Worm (Caenorhabditis elegans) whole organism, young adult: ENCODE results near the gene met-2.
A peak's percentile ranks its signal among the peaks of the same experiment; 100 is the strongest.

Source experiments
- B0035.1 ChIP-seq: sonication (generic microtip); optimal IDR thresholded peaks from 2 replicates; lab custom pipeline; 2016; ENCODE audit warnings: missing genetic modification characterization, mild to moderate bottlenecking, missing compliant biosample characterization, missing genotype, missing genetic modification reagents
- F22D6.2 ChIP-seq: sonication (generic microtip); optimal IDR thresholded peaks from 2 replicates; lab custom pipeline; 2016; ENCODE audit warnings: mild to moderate bottlenecking, missing genetic modification characterization, missing compliant biosample characterization
- F39B2.1 ChIP-seq: fragments of 200-800 bp; sonication (Bioruptor generic); IDR thresholded peaks from 2 replicates; pipeline ENCODE4 v1.3.6; 2022; ENCODE audit warnings: missing genetic modification reagents, missing genetic modification characterization, missing compliant biosample characterization
- K12H6.12 ChIP-seq: fragments of 200-800 bp; sonication (Bioruptor generic); optimal IDR thresholded peaks from 2 replicates; lab custom pipeline; 2018; ENCODE audit warnings: mild to moderate bottlenecking, missing genetic modification characterization, missing compliant biosample characterization
- T07F8.4 ChIP-seq: sonication (generic microtip); optimal IDR thresholded peaks from 2 replicates; lab custom pipeline; 2016; ENCODE audit warnings: mild to moderate bottlenecking, missing genetic modification characterization, moderate library complexity, missing compliant biosample characterization
- akir-1 ChIP-seq: fragments of 200-800 bp; sonication (Bioruptor generic); optimal IDR thresholded peaks from 2 replicates; lab custom pipeline; 2018; ENCODE audit warnings: mild to moderate bottlenecking, missing genetic modification characterization, moderate library complexity, missing compliant biosample characterization
- aptf-3 ChIP-seq: fragments of 200-800 bp; sonication (Bioruptor generic); IDR thresholded peaks from 2 replicates; pipeline ENCODE4 v1.3.6; 2022; ENCODE audit warnings: missing genetic modification characterization, missing compliant biosample characterization
- atf-7 ChIP-seq: sonication (generic microtip); optimal IDR thresholded peaks from 2 replicates; lab custom pipeline; 2017; ENCODE audit warnings: mild to moderate bottlenecking, missing genetic modification characterization, missing compliant biosample characterization
- attf-5 ChIP-seq: fragments of 200-800 bp; sonication (Bioruptor generic); optimal IDR thresholded peaks from 2 replicates; lab custom pipeline; 2018; ENCODE audit warnings: mild to moderate bottlenecking, missing genetic modification characterization, missing compliant biosample characterization
- bed-1 ChIP-seq: fragments of 200-800 bp; sonication (Bioruptor generic); IDR thresholded peaks from 2 replicates; pipeline ENCODE4 v1.3.6; 2022; ENCODE audit warnings: missing genetic modification reagents, missing genetic modification characterization, missing compliant biosample characterization
- cebp-1 ChIP-seq, 2 experiments: fragments of 200-800 bp in 1 of 2; sonication (Bioruptor generic) in 1 of 2; sonication (generic microtip) in 1 of 2; IDR thresholded peaks in 1 of 2; optimal IDR thresholded peaks in 1 of 2; 2 replicates each; pipeline versions ENCODE4 v1.3.6 to Lab custom; 2017 to 2022; ENCODE audit warnings: missing compliant biosample characterization in 2 of 2, missing genetic modification characterization in 2 of 2, mild to moderate bottlenecking in 1 of 2, missing genetic modification reagents in 1 of 2, moderate library complexity in 1 of 2
- ceh-100 ChIP-seq: fragments of 200-800 bp; sonication (Bioruptor generic); IDR thresholded peaks from 2 replicates; pipeline ENCODE4 v1.3.6; 2022; ENCODE audit warnings: missing genetic modification reagents, missing genetic modification characterization, missing compliant biosample characterization
- ceh-58 ChIP-seq: fragments of 200-800 bp; sonication (Bioruptor generic); IDR thresholded peaks from 2 replicates; pipeline ENCODE4 v1.3.6; 2022; ENCODE audit warnings: missing genetic modification characterization, missing compliant biosample characterization
- ceh-91 ChIP-seq: fragments of 200-800 bp; sonication (Bioruptor generic); IDR thresholded peaks from 2 replicates; pipeline ENCODE4 v1.3.6; 2022; ENCODE audit warnings: missing genetic modification reagents, missing genetic modification characterization, missing compliant biosample characterization
- chd-7 ChIP-seq: sonication (generic microtip); optimal IDR thresholded peaks from 2 replicates; lab custom pipeline; 2016; ENCODE audit warnings: mild to moderate bottlenecking, missing genetic modification characterization, moderate library complexity, missing compliant biosample characterization
- die-1 ChIP-seq: sonication (generic microtip); optimal IDR thresholded peaks from 2 replicates; lab custom pipeline; 2016; ENCODE audit warnings: missing genotype, mild to moderate bottlenecking, missing genetic modification characterization, missing compliant biosample characterization
- egrh-3 ChIP-seq: fragments of 200-800 bp; sonication (Bioruptor generic); IDR thresholded peaks from 2 replicates; pipeline ENCODE4 v1.3.6; 2022; ENCODE audit warnings: missing genetic modification reagents, missing genetic modification characterization, missing compliant biosample characterization
- ekl-4 ChIP-seq: fragments of 200-800 bp; sonication (Bioruptor generic); IDR thresholded peaks from 2 replicates; pipeline ENCODE4 v1.3.6; 2022; ENCODE audit warnings: missing genetic modification reagents, missing genetic modification characterization, missing compliant biosample characterization
- ets-4 ChIP-seq: fragments of 200-800 bp; sonication (Bioruptor generic); optimal IDR thresholded peaks from 2 replicates; lab custom pipeline; 2018; ENCODE audit warnings: mild to moderate bottlenecking, missing genetic modification characterization, missing compliant biosample characterization
- hlh-26 ChIP-seq: fragments of 200-800 bp; sonication (Bioruptor generic); conservative IDR thresholded peaks from 2 replicates; pipeline ENCODE4 v1.3.6; 2022; ENCODE audit warnings: missing genetic modification reagents, missing genetic modification characterization, missing compliant biosample characterization
- let-526 ChIP-seq: fragments of 200-800 bp; sonication (Bioruptor generic); IDR thresholded peaks from 2 replicates; pipeline ENCODE4 v1.3.6; 2022; ENCODE audit warnings: missing genetic modification reagents, missing genetic modification characterization, missing compliant biosample characterization
- lin-40 ChIP-seq: sonication (generic microtip); optimal IDR thresholded peaks from 2 replicates; lab custom pipeline; 2016; ENCODE audit warnings: missing genetic modification characterization, mild to moderate bottlenecking, missing compliant biosample characterization, missing genotype, missing genetic modification reagents
- madf-10 ChIP-seq: sonication (generic microtip); optimal IDR thresholded peaks from 2 replicates; lab custom pipeline; 2016; ENCODE audit warnings: mild to moderate bottlenecking, missing genetic modification characterization, missing compliant biosample characterization
- madf-6 ChIP-seq: fragments of 200-800 bp; sonication (Bioruptor generic); IDR thresholded peaks from 2 replicates; pipeline ENCODE4 v1.3.6; 2022; ENCODE audit warnings: missing genetic modification reagents, missing genetic modification characterization, missing compliant biosample characterization
- nfyb-1 ChIP-seq: fragments of 200-800 bp; sonication (Bioruptor generic); IDR thresholded peaks from 2 replicates; pipeline ENCODE4 v1.3.6; 2022; ENCODE audit warnings: missing genetic modification reagents, missing genetic modification characterization, missing compliant biosample characterization
- pbrm-1 ChIP-seq: fragments of 200-800 bp; sonication (Bioruptor generic); IDR thresholded peaks from 2 replicates; pipeline ENCODE4 v1.3.6; 2022; ENCODE audit warnings: missing genetic modification reagents, missing genetic modification characterization, missing compliant biosample characterization
- rec-8 ChIP-seq, 2 experiments: sonication (generic microtip); optimal IDR thresholded peaks; 2 replicates each; lab custom pipeline; 2016; ENCODE audit warnings: mild to moderate bottlenecking in 2 of 2, missing genetic modification characterization in 2 of 2, missing genetic modification reagents in 2 of 2, missing genotype in 2 of 2, missing biosample characterization in 1 of 2, missing compliant biosample characterization in 1 of 2, moderate library complexity in 1 of 2
- repo-1 ChIP-seq: sonication (generic microtip); optimal IDR thresholded peaks from 2 replicates; lab custom pipeline; 2017; ENCODE audit warnings: mild to moderate bottlenecking, missing genetic modification characterization, missing compliant biosample characterization
- sea-2 ChIP-seq: fragments of 200-800 bp; sonication (Bioruptor generic); IDR thresholded peaks from 2 replicates; pipeline ENCODE4 v1.3.6; 2022; ENCODE audit warnings: missing genetic modification characterization, missing compliant biosample characterization
- snpc-1.1 ChIP-seq: sonication (generic microtip); optimal IDR thresholded peaks from 2 replicates; lab custom pipeline; 2017; ENCODE audit warnings: missing genetic modification characterization, mild to moderate bottlenecking, missing compliant biosample characterization, antibody characterized with exemption, moderate library complexity, missing genotype, missing genetic modification reagents; ENCODE audit not compliant: insufficient read depth
- snpc-4 ChIP-seq, 5 experiments: fragments of 150-350 bp in 1 of 5; sonication (generic microtip) in 4 of 5; optimal IDR thresholded peaks; 2 replicates each; lab custom pipeline; 2014 to 2018; ENCODE audit warnings: missing genetic modification characterization in 5 of 5, missing biosample characterization in 3 of 5, antibody characterized with exemption in 2 of 5, mild to moderate bottlenecking in 2 of 5, missing compliant biosample characterization in 2 of 5, missing genotype in 2 of 5, moderate library complexity in 2 of 5, missing genetic modification reagents in 1 of 5
- somi-1 ChIP-seq: fragments of 200-800 bp; sonication (Bioruptor generic); optimal IDR thresholded peaks from 2 replicates; lab custom pipeline; 2018; ENCODE audit warnings: mild to moderate bottlenecking, missing genetic modification characterization, missing compliant biosample characterization
- tlf-1 ChIP-seq: fragments of 200-800 bp; sonication (Bioruptor generic); optimal IDR thresholded peaks from 2 replicates; lab custom pipeline; 2018; ENCODE audit warnings: mild to moderate bottlenecking, missing genetic modification characterization, missing compliant biosample characterization
- zfh-2 ChIP-seq: fragments of 200-800 bp; sonication (Bioruptor generic); conservative IDR thresholded peaks from 2 replicates; pipeline ENCODE4 v1.3.6; 2022; ENCODE audit warnings: missing genetic modification reagents, missing genetic modification characterization, missing compliant biosample characterization
- ztf-26 ChIP-seq: sonication (generic microtip); optimal IDR thresholded peaks from 2 replicates; lab custom pipeline; 2017; ENCODE audit warnings: missing genetic modification characterization, missing compliant biosample characterization
- ztf-6 ChIP-seq: fragments of 200-800 bp; sonication (Bioruptor generic); IDR thresholded peaks from 2 replicates; pipeline ENCODE4 v1.3.6; 2022; ENCODE audit warnings: missing genetic modification reagents, missing genetic modification characterization, missing compliant biosample characterization

The met-2 gene

DNA sequence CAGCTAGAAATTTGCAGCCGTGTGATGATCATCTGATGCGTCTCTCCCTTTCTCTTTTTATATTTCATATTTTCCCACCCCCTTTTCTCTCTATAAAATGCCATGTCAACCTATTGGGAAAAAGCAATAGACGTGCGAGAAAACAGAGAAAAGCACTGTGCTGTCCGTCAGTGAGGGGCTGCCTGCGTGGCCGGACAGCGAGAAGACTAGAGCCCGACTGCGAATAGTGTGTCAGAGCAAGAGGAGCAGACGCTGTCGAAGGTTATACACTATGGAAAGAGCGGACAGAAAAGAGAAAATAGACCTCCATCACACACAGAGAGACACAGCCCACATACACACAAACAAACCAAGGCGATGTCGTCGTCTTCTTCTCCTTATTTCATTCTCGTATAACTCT lies 50.0 kb downstream of the met-2 start (continued):
- no peak for TF ChIP-seq snpc-4 (GFP tag; optimal IDR thresholded peaks at IDR 0.05; lab: Kevin White, UChicago)
- peak; percentile 22 to 64 (median 59) for TF ChIP-seq snpc-4 (tag; optimal IDR thresholded peaks at IDR 0.05; lab: Kevin White, UChicago)
- no peak for TF ChIP-seq rec-8 (tag; optimal IDR thresholded peaks at IDR 0.05; lab: Kevin White, UChicago)
- TF ChIP-seq ceh-58 (GFP tag; lab: Robert Waterston, UW), result no peak
- TF ChIP-seq attf-5, result peak; percentile 84
- 0 out of 2 replicates have a peak, but pooled peaks have one; percentile 40 for TF ChIP-seq let-526
- no peak for TF ChIP-seq ceh-91 (GFP tag; lab: Robert Waterston, UW)
- TF ChIP-seq egrh-3 (GFP tag; lab: Robert Waterston, UW), result peak; percentile 41
- TF ChIP-seq ekl-4 (GFP tag; lab: Robert Waterston, UW), result peak; percentile 58; the same call in 1 of the 2 replicates
- TF ChIP-seq tlf-1 (GFP tag; lab: Kevin White, UChicago), result no peak
- TF ChIP-seq F39B2.1 (GFP tag; lab: Robert Waterston, UW), result 0 out of 2 replicates have a peak, but pooled peaks have one; percentile 50
- no peak for TF ChIP-seq B0035.1
- TF ChIP-seq akir-1 (GFP tag; lab: Kevin White, UChicago), result no peak
- no peak for TF ChIP-seq ztf-6
- peak; percentile 87 for TF ChIP-seq nfyb-1 (GFP tag; lab: Robert Waterston, UW)
- no peak for TF ChIP-seq aptf-3 (GFP tag; lab: Robert Waterston, UW)
- TF ChIP-seq ets-4 (GFP tag; lab: Kevin White, UChicago), result peak; percentile 68
- TF ChIP-seq atf-7 (tag; lab: Kevin White, UChicago), result peak; percentile 34
- no peak for TF ChIP-seq bed-1 (GFP tag; lab: Robert Waterston, UW)
- TF ChIP-seq T07F8.4 (tag; lab: Kevin White, UChicago), result no peak
- peak; percentile 25 for TF ChIP-seq die-1 (tag; lab: Kevin White, UChicago)
- TF ChIP-seq zfh-2 (GFP tag; lab: Robert Waterston, UW), result peak; percentile 94
- peak; percentile 32 for TF ChIP-seq somi-1
- TF ChIP-seq hlh-26, result no peak
- peak; percentile 54 for TF ChIP-seq ztf-26 (tag; lab: Kevin White, UChicago)
- peak; percentile 35 for TF ChIP-seq F22D6.2 (tag; lab: Kevin White, UChicago)
- 0 out of 2 replicates have a peak, but pooled peaks have one; percentile 16 for TF ChIP-seq pbrm-1
- peak; percentile 83 for TF ChIP-seq K12H6.12 (tag; lab: Kevin White, UChicago)
- TF ChIP-seq madf-10 (tag; lab: Kevin White, UChicago), result peak; percentile 65
- TF ChIP-seq repo-1, result peak; percentile 46
- TF ChIP-seq madf-6 (GFP tag; lab: Robert Waterston, UW), result no peak

DNA sequence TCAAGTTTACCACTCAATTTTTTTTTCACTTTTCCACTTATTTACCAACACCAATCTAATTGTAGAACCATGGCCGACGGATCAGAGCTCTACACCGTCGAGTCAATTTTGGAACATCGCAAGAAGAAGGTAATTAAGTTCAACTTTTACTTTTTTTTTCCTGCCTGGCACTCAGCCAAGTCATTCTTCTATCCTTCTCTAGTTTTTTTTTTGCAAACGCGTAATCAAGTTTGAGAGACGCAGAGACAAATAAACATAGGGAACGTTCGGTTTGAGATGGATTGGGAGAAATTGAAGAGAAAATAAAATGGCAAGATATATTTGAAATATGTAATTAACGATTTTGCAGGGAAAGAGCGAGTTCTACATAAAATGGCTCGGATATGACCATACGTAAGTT lies 51.2 kb downstream of the met-2 start, which contains the start of gene cec-1:
cec-1 (plus strand) TSS at position 63 of the 400 bp plus-strand sequence.
- TF ChIP-seq atf-7 (tag; lab: Kevin White, UChicago) (no peak), snpc-1.1 (no peak), F22D6.2 (tag; lab: Kevin White, UChicago) (no peak), chd-7 (no peak), sea-2 (GFP tag; lab: Robert Waterston, UW) (no peak), B0035.1 (no peak), cebp-1 (GFP tag; IDR thresholded peaks at IDR 0.05; lab: Robert Waterston, UW) (no peak), cebp-1 (tag; optimal IDR thresholded peaks at IDR 0.05; lab: Kevin White, UChicago) (no peak), ceh-100 (GFP tag; lab: Robert Waterston, UW) (no peak), lin-40 (tag; lab: Kevin White, UChicago) (peak; percentile 16)
